Worm (Caenorhabditis elegans) whole organism, L3 larva: ENCODE results near the gene adh-5.

Experiments
- ama-1 ChIP-seq: fragments of 150-350 bp; optimal IDR thresholded peaks from 2 replicates; lab custom pipeline; 2018
- ceh-82 ChIP-seq: fragments of 150-350 bp; optimal IDR thresholded peaks from 2 replicates; lab custom pipeline; 2014; ENCODE audit warnings: missing biosample characterization, missing genetic modification characterization
- fkh-10 ChIP-seq: sonication (generic microtip); optimal IDR thresholded peaks from 2 replicates; lab custom pipeline; 2017; ENCODE audit warnings: missing biosample characterization, missing genetic modification reagents, missing genetic modification characterization
- jun-1 ChIP-seq: fragments of 150-350 bp; optimal IDR thresholded peaks from 2 replicates; lab custom pipeline; 2014; ENCODE audit warnings: missing biosample characterization, missing genetic modification reagents, missing genetic modification characterization
- nhr-77 ChIP-seq: fragments of 150-350 bp; optimal IDR thresholded peaks from 2 replicates; lab custom pipeline; 2014; ENCODE audit warnings: missing biosample characterization, missing genetic modification characterization

- no peak for TF ChIP-seq fkh-10 (GFP tag; lab: Kevin White, UChicago)
- no peak for TF ChIP-seq ama-1 (lab: Kevin White, UChicago)
- TF ChIP-seq jun-1 (tag; lab: Kevin White, UChicago): no peak
- no peak for TF ChIP-seq ceh-82
- TF ChIP-seq nhr-77 (tag; lab: Kevin White, UChicago): no peak
Measured at ce11 chrV:879171-879570, 32.4 kb upstream of the adh-5 start, which contains the start of gene srg-53.
